Worm (Caenorhabditis elegans) whole organism, young adult: ENCODE data around the gene R13H4.6.

Experiments used
- F57A8.1 ChIP-seq: fragments of 200-800 bp; sonication (Bioruptor generic); optimal IDR thresholded peaks from 2 replicates; lab custom pipeline; 2018; ENCODE audit warnings: mild to moderate bottlenecking, missing genetic modification characterization, moderate library complexity, missing compliant biosample characterization
- Y53F4B.3 ChIP-seq: fragments of 200-800 bp; sonication (Bioruptor generic); IDR thresholded peaks from 2 replicates; pipeline ENCODE4 v1.3.6; 2022; ENCODE audit warnings: missing genetic modification reagents, missing genetic modification characterization, missing compliant biosample characterization
- madf-3 ChIP-seq: fragments of 200-800 bp; sonication (Bioruptor generic); IDR thresholded peaks from 2 replicates; pipeline ENCODE4 v1.3.6; 2022; ENCODE audit warnings: missing genetic modification reagents, missing genetic modification characterization, missing compliant biosample characterization
- rpc-1 ChIP-seq, 2 experiments: fragments of 150-350 bp in 1 of 2; sonication (generic microtip) in 1 of 2; optimal IDR thresholded peaks; 2 replicates each; lab custom pipeline; 2014 to 2018; ENCODE audit warnings: missing biosample characterization in 1 of 2, missing genetic modification characterization in 1 of 2, missing genetic modification reagents in 1 of 2, missing genotype in 1 of 2
- unc-130 ChIP-seq: sonication (generic microtip); optimal IDR thresholded peaks from 2 replicates; lab custom pipeline; 2016; ENCODE audit warnings: missing genetic modification reagents, missing genetic modification characterization, missing compliant biosample characterization
- ztf-3 ChIP-seq: fragments of 200-800 bp; sonication (Bioruptor generic); optimal IDR thresholded peaks from 2 replicates; lab custom pipeline; 2018; ENCODE audit warnings: mild to moderate bottlenecking, missing genetic modification characterization, missing compliant biosample characterization

- TF ChIP-seq F57A8.1 (GFP tag; lab: Kevin White, UChicago) (no peak), ztf-3 (GFP tag; lab: Kevin White, UChicago) (no peak), unc-130 (GFP tag; lab: Kevin White, UChicago) (no peak), madf-3 (no peak), rpc-1 (optimal IDR thresholded peaks at IDR 0.05; lab: Kevin White, UChicago) (no peak), rpc-1 (tag; optimal IDR thresholded peaks at IDR 0.05; lab: Kevin White, UChicago) (no peak), Y53F4B.3 (GFP tag; lab: Robert Waterston, UW) (no peak)
These were observed 13.7 kb downstream of the R13H4.6 start for ce11 chrV:11876657-11877056.
